Worm (Caenorhabditis elegans) whole organism, L3 larva: ENCODE data around the gene tofu-1.

Source experiments
- R02D3.7 ChIP-seq: fragments of 150-350 bp; optimal IDR thresholded peaks from 2 replicates; lab custom pipeline; 2014; ENCODE audit warnings: missing biosample characterization, missing genetic modification characterization
- ZK546.5 ChIP-seq: sonication (generic microtip); optimal IDR thresholded peaks from 2 replicates; lab custom pipeline; 2017; ENCODE audit warnings: missing biosample characterization, missing genetic modification characterization
- ama-1 ChIP-seq: fragments of 150-350 bp; optimal IDR thresholded peaks from 2 replicates; lab custom pipeline; 2018
- daf-12 ChIP-seq: fragments of 150-350 bp; optimal IDR thresholded peaks from 2 replicates; lab custom pipeline; 2014; ENCODE audit warnings: missing biosample characterization, missing genetic modification reagents, missing genetic modification characterization
- elt-1 ChIP-seq: fragments of 150-350 bp; optimal IDR thresholded peaks from 2 replicates; lab custom pipeline; 2014; ENCODE audit warnings: missing biosample characterization, missing genetic modification characterization
- elt-2 ChIP-seq: sonication (generic microtip); optimal IDR thresholded peaks from 2 replicates; lab custom pipeline; 2016; ENCODE audit warnings: missing genetic modification reagents, mild to moderate bottlenecking, missing genetic modification characterization, missing compliant biosample characterization
- elt-3 ChIP-seq, 3 experiments: fragments of 150-350 bp in 1 of 3; sonication (generic microtip) in 2 of 3; optimal IDR thresholded peaks; 2 replicates in 2 of 3; 4 replicates in 1 of 3; lab custom pipeline; 2014 to 2017; ENCODE audit warnings: missing biosample characterization in 3 of 3, missing genetic modification characterization in 3 of 3
- fkh-10 ChIP-seq: sonication (generic microtip); optimal IDR thresholded peaks from 2 replicates; lab custom pipeline; 2017; ENCODE audit warnings: missing biosample characterization, missing genetic modification reagents, missing genetic modification characterization
- fkh-2 ChIP-seq: fragments of 150-350 bp; optimal IDR thresholded peaks from 2 replicates; lab custom pipeline; 2014; ENCODE audit warnings: missing biosample characterization, missing genetic modification reagents, missing genetic modification characterization
- fos-1 ChIP-seq: fragments of 150-350 bp; optimal IDR thresholded peaks from 2 replicates; lab custom pipeline; 2014; ENCODE audit warnings: missing biosample characterization, missing genetic modification characterization
- hmg-11 ChIP-seq: sonication (generic microtip); optimal IDR thresholded peaks from 2 replicates; lab custom pipeline; 2016; ENCODE audit warnings: missing genetic modification characterization, missing compliant biosample characterization
- jun-1 ChIP-seq: fragments of 150-350 bp; optimal IDR thresholded peaks from 2 replicates; lab custom pipeline; 2014; ENCODE audit warnings: missing biosample characterization, missing genetic modification reagents, missing genetic modification characterization
- lin-39 ChIP-seq: fragments of 150-350 bp; optimal IDR thresholded peaks from 2 replicates; lab custom pipeline; 2018; ENCODE audit warnings: missing biosample characterization, missing genetic modification reagents, missing genetic modification characterization
- lsy-12 ChIP-seq: sonication (generic microtip); optimal IDR thresholded peaks from 2 replicates; lab custom pipeline; 2016; ENCODE audit warnings: mild to moderate bottlenecking, missing genetic modification characterization, missing compliant biosample characterization
- mdl-1 ChIP-seq: fragments of 150-350 bp; optimal IDR thresholded peaks from 2 replicates; lab custom pipeline; 2014; ENCODE audit warnings: missing biosample characterization, missing genetic modification characterization
- nfya-1 ChIP-seq: sonication (generic microtip); optimal IDR thresholded peaks from 2 replicates; lab custom pipeline; 2017; ENCODE audit warnings: missing genetic modification characterization, mild to moderate bottlenecking, missing compliant biosample characterization, antibody characterized with exemption, moderate library complexity; ENCODE audit not compliant: insufficient read depth
- nhr-11 ChIP-seq: fragments of 150-350 bp; optimal IDR thresholded peaks from 2 replicates; lab custom pipeline; 2014; ENCODE audit warnings: missing biosample characterization, missing genetic modification characterization
- nhr-25 ChIP-seq: sonication (generic microtip); optimal IDR thresholded peaks from 2 replicates; lab custom pipeline; 2017; ENCODE audit warnings: missing biosample characterization, missing genetic modification characterization
- nhr-43 ChIP-seq: sonication (generic microtip); optimal IDR thresholded peaks from 2 replicates; lab custom pipeline; 2016; ENCODE audit warnings: mild to moderate bottlenecking, missing genetic modification characterization, missing compliant biosample characterization; ENCODE audit not compliant: poor library complexity, severe bottlenecking
- nhr-67 ChIP-seq: fragments of 150-350 bp; optimal IDR thresholded peaks from 2 replicates; lab custom pipeline; 2014; ENCODE audit warnings: missing biosample characterization, missing genetic modification characterization
- nhr-76 ChIP-seq: fragments of 150-350 bp; sonication (generic microtip); optimal IDR thresholded peaks from 5 replicates; lab custom pipeline; 2014; ENCODE audit warnings: missing biosample characterization, missing genetic modification characterization
- nhr-77 ChIP-seq: fragments of 150-350 bp; optimal IDR thresholded peaks from 2 replicates; lab custom pipeline; 2014; ENCODE audit warnings: missing biosample characterization, missing genetic modification characterization
- pha-4 ChIP-seq: fragments of 150-350 bp; optimal IDR thresholded peaks from 2 replicates; lab custom pipeline; 2014; ENCODE audit warnings: missing biosample characterization, missing genetic modification reagents, missing genetic modification characterization
- pqm-1 ChIP-seq: fragments of 150-350 bp; optimal IDR thresholded peaks from 2 replicates; lab custom pipeline; 2017; ENCODE audit warnings: missing biosample characterization, missing genetic modification characterization, inconsistent platforms
- sea-2 ChIP-seq: fragments of 150-350 bp; sonication (generic microtip); optimal IDR thresholded peaks from 4 replicates; lab custom pipeline; 2014; ENCODE audit warnings: missing biosample characterization, missing genetic modification reagents, missing genetic modification characterization
- skn-1 ChIP-seq: fragments of 150-350 bp; optimal IDR thresholded peaks from 2 replicates; lab custom pipeline; 2014; ENCODE audit warnings: missing biosample characterization, missing genetic modification characterization
- tbx-2 ChIP-seq: sonication (generic microtip); optimal IDR thresholded peaks from 2 replicates; lab custom pipeline; 2016; ENCODE audit warnings: mild to moderate bottlenecking, missing genetic modification characterization, missing compliant biosample characterization
- unc-39 ChIP-seq: sonication (generic microtip); optimal IDR thresholded peaks from 4 replicates; lab custom pipeline; 2017; ENCODE audit warnings: missing biosample characterization, missing genetic modification characterization
- unc-62 ChIP-seq: fragments of 150-350 bp; sonication (generic microtip); optimal IDR thresholded peaks from 4 replicates; lab custom pipeline; 2014; ENCODE audit warnings: missing biosample characterization, missing genetic modification reagents, missing genetic modification characterization
- ztf-4 ChIP-seq: fragments of 150-350 bp; optimal IDR thresholded peaks from 2 replicates; lab custom pipeline; 2014; ENCODE audit warnings: missing biosample characterization, missing genetic modification characterization

Gene tofu-1

DNA sequence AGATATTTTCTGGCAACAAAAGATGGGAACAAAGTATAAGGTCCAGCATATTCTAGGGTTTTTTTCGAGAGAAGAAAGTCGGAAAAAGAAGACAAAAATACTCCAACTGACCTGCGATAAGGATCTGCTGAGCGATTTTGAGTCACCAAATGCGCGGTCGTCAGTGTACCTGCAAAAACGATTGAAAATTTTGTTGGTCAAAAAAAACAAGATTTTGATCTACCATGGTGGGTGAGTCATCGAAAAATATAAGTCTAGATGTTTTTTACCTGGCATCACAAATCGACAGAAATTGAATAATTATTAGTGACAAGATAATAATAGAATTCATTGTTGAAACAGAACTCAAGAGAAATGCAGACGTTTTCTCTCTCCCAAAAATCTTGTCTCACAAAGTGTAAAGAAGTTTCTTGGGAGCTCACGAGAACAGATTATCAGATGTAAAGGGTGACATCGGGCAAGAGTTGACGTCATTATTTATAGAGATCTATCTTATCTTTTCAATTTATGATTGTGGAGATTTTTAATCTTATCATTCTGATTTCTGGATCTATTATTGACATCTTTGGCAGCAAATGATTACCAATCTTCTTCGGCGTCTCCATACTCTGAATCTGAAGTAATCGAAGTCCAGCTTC is 4.4 kb downstream of the tofu-1 start:
- TF ChIP-seq mdl-1: no peak
- peak; percentile 48 for TF ChIP-seq elt-1
- no peak for TF ChIP-seq sea-2 (GFP tag; lab: Kevin White, UChicago)
- TF ChIP-seq unc-62 (GFP tag; lab: Kevin White, UChicago): no peak
- no peak for TF ChIP-seq unc-39 (tag; lab: Kevin White, UChicago)
- no peak for TF ChIP-seq daf-12
- no peak for TF ChIP-seq nhr-76 (tag; lab: Kevin White, UChicago)

- TF ChIP-seq ZK546.5 (tag; lab: Kevin White, UChicago) (no peak), daf-12 (no peak)
These were observed 5.2 kb downstream of the tofu-1 start, which contains the start of gene rmd-2 for ce11 chrV:9986177-9986576. Gene rmd-2, minus strand, starts transcription at chrV:9986277.

DNA sequence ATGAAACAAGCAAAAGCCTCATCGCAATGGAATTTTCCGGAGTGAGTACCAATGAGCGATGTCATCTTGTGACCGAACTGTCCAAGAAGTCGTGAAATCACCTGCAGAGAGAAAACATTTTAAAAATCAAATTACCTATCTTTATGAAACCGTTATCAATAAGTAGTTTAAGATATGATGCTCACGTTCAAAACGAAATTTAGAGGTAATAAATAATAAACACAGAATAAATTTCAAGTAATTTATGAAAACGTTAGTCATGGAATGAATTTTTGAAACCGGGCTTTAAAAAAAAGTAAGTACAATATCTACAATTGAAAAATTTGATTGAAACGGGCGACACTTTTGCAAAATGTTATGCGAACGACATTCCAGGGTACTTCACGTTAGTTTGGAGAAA is 6.7 kb downstream of the tofu-1 start, which contains the start of gene C27H6.8:
C27H6.8 (minus strand) TSS at position 101 of the 400 bp plus-strand sequence.
- TF ChIP-seq nhr-25 (tag; lab: Kevin White, UChicago): no peak
- TF ChIP-seq nhr-67: no peak
- no peak for TF ChIP-seq fkh-10
- TF ChIP-seq nfya-1 (tag; lab: Kevin White, UChicago): no peak
- no peak for TF ChIP-seq elt-3 (tag; optimal IDR thresholded peaks at IDR 0.05; lab: Kevin White, UChicago)
- no peak for TF ChIP-seq jun-1
- TF ChIP-seq elt-2 (tag; lab: Kevin White, UChicago): no peak
- TF ChIP-seq fkh-2 (tag; lab: Kevin White, UChicago): no peak
- no peak for TF ChIP-seq tbx-2 (tag; lab: Kevin White, UChicago)
- no peak for TF ChIP-seq pha-4 (tag; lab: Kevin White, UChicago)
- no peak for TF ChIP-seq lsy-12
- TF ChIP-seq elt-1: no peak
- no peak for TF ChIP-seq pqm-1 (tag; lab: Kevin White, UChicago)
- TF ChIP-seq ztf-4 (tag; lab: Kevin White, UChicago): no peak
- TF ChIP-seq R02D3.7 (tag; lab: Kevin White, UChicago): no peak
- no peak for TF ChIP-seq mdl-1
- no peak for TF ChIP-seq fos-1 (tag; lab: Kevin White, UChicago)
- TF ChIP-seq nhr-11 (tag; lab: Kevin White, UChicago): no peak
- TF ChIP-seq nhr-43 (tag; lab: Kevin White, UChicago): no peak
- no peak for TF ChIP-seq lin-39 (tag; lab: Kevin White, UChicago)

- peak; percentile 37 for TF ChIP-seq hmg-11 (tag; lab: Kevin White, UChicago)
- peak; percentile 23 for TF ChIP-seq nfya-1 (tag; lab: Kevin White, UChicago)
- no peak for TF ChIP-seq elt-3 (tag; optimal IDR thresholded peaks at IDR 0.05; lab: Kevin White, UChicago)
These were observed 10.7 kb downstream of the tofu-1 start, which contains the start of the genes rde-1 and trpp-6 for ce11 chrV:9991610-9992009. Gene rde-1, minus strand, starts transcription at chrV:9991642. Gene trpp-6, plus strand, starts transcription at chrV:9991895.

DNA sequence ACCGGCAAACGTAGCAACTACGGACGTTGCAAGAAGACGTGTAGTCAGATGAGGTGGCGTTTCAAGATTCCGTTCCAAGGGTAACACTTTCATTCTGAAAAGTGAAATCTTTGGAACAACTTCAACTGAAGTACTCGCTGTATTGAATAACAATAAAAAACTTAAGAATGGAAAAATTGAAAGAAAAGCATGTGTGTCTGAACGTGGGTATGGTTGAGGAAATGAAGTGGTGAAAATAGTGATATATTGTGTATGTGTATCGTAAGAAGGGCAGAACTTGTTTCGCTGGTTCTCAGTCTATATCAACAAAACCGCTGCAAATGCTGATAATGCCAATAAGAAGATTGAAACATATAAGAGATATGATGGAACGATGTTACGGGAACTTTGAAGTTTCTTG is 14.8 kb downstream of the tofu-1 start, which contains the start of gene K08H10.6:
K08H10.6 (minus strand) TSS at position 101 of the 400 bp plus-strand sequence.
- TF ChIP-seq R02D3.7 (tag; lab: Kevin White, UChicago) (no peak), nfya-1 (tag; lab: Kevin White, UChicago) (no peak), ama-1 (lab: Kevin White, UChicago) (no peak), hmg-11 (tag; lab: Kevin White, UChicago) (no peak), nhr-77 (tag; lab: Kevin White, UChicago) (no peak)

- no peak for TF ChIP-seq nhr-67
- no peak for TF ChIP-seq skn-1
- no peak for TF ChIP-seq pha-4 (tag; lab: Kevin White, UChicago)
- no peak for TF ChIP-seq lin-39 (tag; lab: Kevin White, UChicago)
- no peak for TF ChIP-seq nhr-11 (tag; lab: Kevin White, UChicago)
These were observed 19.8 kb downstream of the tofu-1 start, which contains the start of gene K08H10.10 for ce11 chrV:10000760-10001159. Gene K08H10.10, plus strand, starts transcription at chrV:10001060.
